Worm (Caenorhabditis elegans) whole organism, L2 larva: ENCODE data around the gene srt-54.

Source experiments
- ceh-82 ChIP-seq: fragments of 150-350 bp; optimal IDR thresholded peaks from 2 replicates; lab custom pipeline; 2014; ENCODE audit warnings: missing biosample characterization, missing genetic modification characterization
- elt-1 ChIP-seq: fragments of 150-350 bp; optimal IDR thresholded peaks from 2 replicates; lab custom pipeline; 2014; ENCODE audit warnings: missing biosample characterization, missing genetic modification characterization
- lin-13 ChIP-seq: fragments of 150-350 bp; optimal IDR thresholded peaks from 2 replicates; lab custom pipeline; 2014; ENCODE audit warnings: missing biosample characterization, missing genetic modification reagents, missing genetic modification characterization
- nhr-11 ChIP-seq: fragments of 150-350 bp; optimal IDR thresholded peaks from 2 replicates; lab custom pipeline; 2014; ENCODE audit warnings: missing biosample characterization, missing genetic modification characterization
- nhr-23 ChIP-seq: fragments of 150-350 bp; optimal IDR thresholded peaks from 2 replicates; lab custom pipeline; 2014; ENCODE audit warnings: missing biosample characterization, missing genetic modification reagents, missing genetic modification characterization
- snpc-4 ChIP-seq: fragments of 150-350 bp; optimal IDR thresholded peaks from 2 replicates; lab custom pipeline; 2014; ENCODE audit warnings: missing biosample characterization, missing genetic modification characterization
- ztf-11 ChIP-seq: sonication (generic microtip); optimal IDR thresholded peaks from 2 replicates; lab custom pipeline; 2017; ENCODE audit warnings: missing biosample characterization, missing genetic modification characterization

- TF ChIP-seq snpc-4 (tag; lab: Kevin White, UChicago) = peak; percentile 81
- TF ChIP-seq ceh-82 (tag; lab: Kevin White, UChicago) = peak; percentile 79
- no peak for TF ChIP-seq ztf-11
- no peak for TF ChIP-seq nhr-23 (tag; lab: Kevin White, UChicago)
- no peak for TF ChIP-seq elt-1 (tag; lab: Kevin White, UChicago)
- TF ChIP-seq lin-13 (GFP tag; lab: Kevin White, UChicago) = peak; percentile 95
- no peak for TF ChIP-seq nhr-11 (tag; lab: Kevin White, UChicago)
Observed at ce11 chrII:155904-156303, 38.9 kb downstream of the srt-54 start, which contains the start of gene mrpl-28.
